Worm (Caenorhabditis elegans) whole organism, L4 larva: ENCODE data around the gene K10D2.8.

ENCODE experiments used
- F10B5.3 ChIP-seq: sonication (generic microtip); optimal IDR thresholded peaks from 2 replicates; lab custom pipeline; 2016; ENCODE audit warnings: mild to moderate bottlenecking, missing genetic modification characterization, missing compliant biosample characterization
- F44E2.7 ChIP-seq: fragments of 200-800 bp; sonication (Bioruptor generic); IDR thresholded peaks from 2 replicates; pipeline ENCODE4 v2.1.2; 2022; ENCODE audit warnings: missing genetic modification characterization, missing compliant biosample characterization
- T20F7.1 ChIP-seq: fragments of 200-800 bp; sonication (Bioruptor generic); optimal IDR thresholded peaks from 2 replicates; lab custom pipeline; 2018; ENCODE audit warnings: mild to moderate bottlenecking, missing genetic modification characterization, missing compliant biosample characterization
- ZK337.2 ChIP-seq: fragments of 200-800 bp; sonication (Bioruptor generic); IDR thresholded peaks from 2 replicates; pipeline ENCODE4 v1.3.6; 2022; ENCODE audit warnings: missing genetic modification reagents, missing genetic modification characterization, missing compliant biosample characterization
- ZK546.5 ChIP-seq, 2 experiments: sonication (generic microtip); optimal IDR thresholded peaks; 2 replicates each; lab custom pipeline; 2017; ENCODE audit warnings: missing biosample characterization in 2 of 2, missing genetic modification characterization in 2 of 2
- aha-1 ChIP-seq: fragments of 150-350 bp; peaks from one replicate; lab custom pipeline; 2014; ENCODE audit warnings: missing biosample characterization, missing genetic modification characterization
- aly-2 ChIP-seq: sonication (generic microtip); optimal IDR thresholded peaks from 2 replicates; lab custom pipeline; 2018; ENCODE audit warnings: missing biosample characterization, missing genetic modification characterization
- attf-4 ChIP-seq: sonication (generic microtip); optimal IDR thresholded peaks from 3 replicates; lab custom pipeline; 2017; ENCODE audit warnings: missing biosample characterization, missing genetic modification characterization
- ceh-32 ChIP-seq: sonication (generic microtip); optimal IDR thresholded peaks from 2 replicates; lab custom pipeline; 2016; ENCODE audit warnings: mild to moderate bottlenecking, missing genetic modification characterization, missing compliant biosample characterization; ENCODE audit not compliant: poor library complexity
- ceh-44 ChIP-seq: fragments of 200-800 bp; sonication (Bioruptor generic); IDR thresholded peaks from 2 replicates; pipeline ENCODE4 v1.3.6; 2022; ENCODE audit warnings: missing genetic modification reagents, missing genetic modification characterization, missing compliant biosample characterization
- ceh-82 ChIP-seq: sonication (generic microtip); optimal IDR thresholded peaks from 2 replicates; lab custom pipeline; 2017; ENCODE audit warnings: missing biosample characterization, missing genetic modification characterization
- daf-16 ChIP-seq, 3 experiments: sonication (generic microtip); optimal IDR thresholded peaks; 2 replicates each; lab custom pipeline; 2016 to 2017; ENCODE audit warnings: missing genetic modification characterization in 3 of 3, missing genetic modification reagents in 3 of 3, mild to moderate bottlenecking in 2 of 3, missing compliant biosample characterization in 2 of 3, missing biosample characterization in 1 of 3, moderate library complexity in 1 of 3
- daf-19 ChIP-seq: fragments of 200-800 bp; sonication (Bioruptor generic); conservative IDR thresholded peaks from 2 replicates; pipeline ENCODE4 v1.3.6; 2022; ENCODE audit warnings: missing genetic modification characterization, missing compliant biosample characterization
- dmd-6 ChIP-seq: fragments of 200-800 bp; sonication (Bioruptor generic); IDR thresholded peaks from 2 replicates; pipeline ENCODE4 v1.3.6; 2022; ENCODE audit warnings: missing genetic modification reagents, missing genetic modification characterization, missing compliant biosample characterization
- duxl-1 ChIP-seq: sonication (generic microtip); optimal IDR thresholded peaks from 2 replicates; lab custom pipeline; 2016; ENCODE audit warnings: mild to moderate bottlenecking, missing genetic modification characterization, moderate library complexity, missing compliant biosample characterization; ENCODE audit not compliant: poor library complexity
- egl-43 ChIP-seq: fragments of 200-800 bp; sonication (Bioruptor generic); IDR thresholded peaks from 2 replicates; pipeline ENCODE4 v1.3.6; 2022; ENCODE audit warnings: missing genetic modification reagents, missing genetic modification characterization, missing compliant biosample characterization
- hlh-11 ChIP-seq: fragments of 200-800 bp; sonication (Bioruptor generic); optimal IDR thresholded peaks from 2 replicates; lab custom pipeline; 2018; ENCODE audit warnings: mild to moderate bottlenecking, missing genetic modification characterization, missing compliant biosample characterization
- hlh-30 ChIP-seq: sonication (generic microtip); optimal IDR thresholded peaks from 2 replicates; lab custom pipeline; 2017; ENCODE audit warnings: antibody characterized with exemption, mild to moderate bottlenecking, missing genetic modification characterization, missing compliant biosample characterization; ENCODE audit not compliant: insufficient read depth
- lin-15B ChIP-seq: fragments of 150-350 bp; sonication (generic microtip); optimal IDR thresholded peaks from 3 replicates; lab custom pipeline; 2014; ENCODE audit warnings: missing biosample characterization, missing genetic modification characterization
- lin-38 ChIP-seq: fragments of 200-800 bp; sonication (Bioruptor generic); IDR thresholded peaks from 2 replicates; pipeline ENCODE4 v1.3.6; 2022; ENCODE audit warnings: missing genetic modification reagents, missing genetic modification characterization, missing compliant biosample characterization
- lsy-2 ChIP-seq, 2 experiments: fragments of 150-350 bp in 1 of 2; sonication (generic microtip) in 1 of 2; optimal IDR thresholded peaks; 2 replicates each; lab custom pipeline; 2014 to 2017; ENCODE audit warnings: missing biosample characterization in 2 of 2, missing genetic modification characterization in 2 of 2
- madf-5 ChIP-seq, 2 experiments: fragments of 200-800 bp; sonication (Bioruptor generic); IDR thresholded peaks; 2 replicates each; pipeline ENCODE4 v1.3.6; 2022; ENCODE audit warnings: missing compliant biosample characterization in 2 of 2, missing genetic modification characterization in 2 of 2
- mdt-29 ChIP-seq: fragments of 200-800 bp; sonication (Bioruptor generic); IDR thresholded peaks from 2 replicates; pipeline ENCODE4 v1.3.6; 2022; ENCODE audit warnings: missing genetic modification reagents, missing genetic modification characterization, missing compliant biosample characterization
- mep-1 ChIP-seq: fragments of 150-350 bp; sonication (generic microtip); optimal IDR thresholded peaks from 3 replicates; lab custom pipeline; 2014; ENCODE audit warnings: missing biosample characterization, missing genetic modification characterization
- mes-2 ChIP-seq: sonication (generic microtip); optimal IDR thresholded peaks from 2 replicates; lab custom pipeline; 2016; ENCODE audit warnings: missing genotype, mild to moderate bottlenecking, missing genetic modification characterization, missing compliant biosample characterization; ENCODE audit not compliant: poor library complexity, severe bottlenecking
- mxl-2 ChIP-seq: fragments of 200-800 bp; sonication (Bioruptor generic); conservative IDR thresholded peaks from 2 replicates; pipeline ENCODE4 v1.3.6; 2022; ENCODE audit warnings: missing genetic modification reagents, missing genetic modification characterization, missing compliant biosample characterization
- mxl-3 ChIP-seq: fragments of 200-800 bp; sonication (Bioruptor generic); optimal IDR thresholded peaks from 2 replicates; lab custom pipeline; 2018; ENCODE audit warnings: mild to moderate bottlenecking, missing genetic modification characterization, missing compliant biosample characterization
- nhr-11 ChIP-seq: fragments of 150-350 bp; optimal IDR thresholded peaks from 2 replicates; lab custom pipeline; 2014; ENCODE audit warnings: missing biosample characterization, missing genetic modification characterization
- nhr-237 ChIP-seq: sonication (generic microtip); optimal IDR thresholded peaks from 2 replicates; lab custom pipeline; 2017; ENCODE audit warnings: missing biosample characterization, missing genetic modification characterization
- nhr-25 ChIP-seq: sonication (generic microtip); optimal IDR thresholded peaks from 2 replicates; lab custom pipeline; 2017; ENCODE audit warnings: missing genetic modification characterization, mild to moderate bottlenecking, missing compliant biosample characterization, antibody characterized with exemption, moderate library complexity, borderline replicate concordance; ENCODE audit not compliant: insufficient read depth
- nhr-28 ChIP-seq: fragments of 150-350 bp; optimal IDR thresholded peaks from 2 replicates; lab custom pipeline; 2014; ENCODE audit warnings: missing biosample characterization, missing genetic modification characterization
- nhr-48 ChIP-seq: sonication (generic microtip); optimal IDR thresholded peaks from 2 replicates; lab custom pipeline; 2016; ENCODE audit warnings: mild to moderate bottlenecking, missing genetic modification characterization, missing compliant biosample characterization
- nhr-77 ChIP-seq: fragments of 150-350 bp; optimal IDR thresholded peaks from 2 replicates; lab custom pipeline; 2014; ENCODE audit warnings: missing biosample characterization, missing genetic modification characterization
- pqm-1 ChIP-seq: sonication (generic microtip); optimal IDR thresholded peaks from 2 replicates; lab custom pipeline; 2017; ENCODE audit warnings: missing biosample characterization, missing genetic modification characterization
- set-16 ChIP-seq: fragments of 200-800 bp; sonication (Bioruptor generic); IDR thresholded peaks from 2 replicates; pipeline ENCODE4 v1.3.6; 2022; ENCODE audit warnings: missing genetic modification reagents, missing genetic modification characterization, missing compliant biosample characterization
- snpc-1.2 ChIP-seq: fragments of 200-800 bp; sonication (Bioruptor generic); IDR thresholded peaks from 2 replicates; pipeline ENCODE4 v1.3.6; 2022; ENCODE audit warnings: missing genetic modification reagents, missing genetic modification characterization, missing compliant biosample characterization
- spr-3 ChIP-seq: fragments of 200-800 bp; sonication (Bioruptor generic); optimal IDR thresholded peaks from 2 replicates; lab custom pipeline; 2018; ENCODE audit warnings: mild to moderate bottlenecking, missing genetic modification characterization, missing compliant biosample characterization
- unc-39 ChIP-seq: sonication (generic microtip); optimal IDR thresholded peaks from 2 replicates; lab custom pipeline; 2017; ENCODE audit warnings: missing biosample characterization, missing genetic modification characterization
- unc-62 ChIP-seq, 3 experiments: fragments of 150-350 bp in 1 of 3; sonication (generic microtip); optimal IDR thresholded peaks in 2 of 3; peaks in 1 of 3; 1 replicate in 1 of 3; 2 replicates in 2 of 3; lab custom pipeline; 2014 to 2017; ENCODE audit warnings: missing biosample characterization in 3 of 3, missing genetic modification characterization in 3 of 3, missing genetic modification reagents in 3 of 3, missing genotype in 1 of 3
- vab-7 ChIP-seq: fragments of 200-800 bp; sonication (Bioruptor generic); IDR thresholded peaks from 2 replicates; pipeline ENCODE4 v1.3.6; 2022; ENCODE audit warnings: missing genetic modification reagents, missing genetic modification characterization, missing compliant biosample characterization
- zfp-2 ChIP-seq: sonication (generic microtip); optimal IDR thresholded peaks from 2 replicates; lab custom pipeline; 2016; ENCODE audit warnings: mild to moderate bottlenecking, missing genetic modification characterization, missing compliant biosample characterization
- ztf-11 ChIP-seq: fragments of 150-350 bp; optimal IDR thresholded peaks from 2 replicates; lab custom pipeline; 2014; ENCODE audit warnings: missing biosample characterization, missing genetic modification characterization
- ztf-7 ChIP-seq: fragments of 150-350 bp; optimal IDR thresholded peaks from 2 replicates; lab custom pipeline; 2014; ENCODE audit warnings: missing biosample characterization, missing genetic modification characterization

Gene K10D2.8

DNA sequence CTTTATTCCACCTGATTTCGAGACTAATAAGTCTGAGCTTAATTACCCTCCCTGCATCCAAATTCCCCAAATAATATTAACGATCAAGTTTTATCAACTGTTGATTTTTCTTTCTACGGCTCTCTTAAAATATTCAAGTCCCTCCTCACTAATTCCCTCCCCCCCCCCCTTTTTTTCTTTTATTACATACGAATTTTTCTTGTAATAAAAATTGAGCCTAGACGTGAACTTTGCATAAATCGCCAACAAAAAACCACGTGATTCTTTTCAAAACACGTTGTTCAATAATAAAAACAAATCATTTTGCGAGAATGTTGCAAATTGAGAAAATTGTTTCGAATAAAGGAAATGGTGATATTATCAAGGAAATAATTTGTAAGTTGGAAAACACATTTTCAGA is at the start of gene K10D2.8:
Gene K10D2.8 (plus strand): TSS at position 301 of the 400 bp plus-strand sequence.
- TF ChIP-seq nhr-11 (tag; lab: Kevin White, UChicago) = no peak
- no peak for TF ChIP-seq aha-1 (tag; lab: Kevin White, UChicago)
- no peak for TF ChIP-seq ZK337.2 (GFP tag; lab: Robert Waterston, UW)
- TF ChIP-seq daf-19 (GFP tag; lab: Robert Waterston, UW) = no peak
- no peak for TF ChIP-seq ceh-44 (GFP tag; lab: Robert Waterston, UW)
- TF ChIP-seq madf-5 (GFP tag; IDR thresholded peaks at IDR 0.05; lab: Robert Waterston, UW) = no peak
- no peak for TF ChIP-seq ZK546.5 (tag; optimal IDR thresholded peaks at IDR 0.05; lab: Kevin White, UChicago)
- no peak for TF ChIP-seq unc-39 (tag; lab: Kevin White, UChicago)
- TF ChIP-seq mep-1 = no peak
- no peak for TF ChIP-seq egl-43
- no peak for TF ChIP-seq mxl-2 (GFP tag; lab: Robert Waterston, UW)
- TF ChIP-seq ztf-11 (tag; lab: Kevin White, UChicago) = no peak
- TF ChIP-seq ceh-32 (tag; lab: Kevin White, UChicago) = no peak
- no peak for TF ChIP-seq F10B5.3 (tag; lab: Kevin White, UChicago)
- no peak for TF ChIP-seq nhr-25 (tag; lab: Kevin White, UChicago)
- TF ChIP-seq lin-38 = no peak
- no peak for TF ChIP-seq attf-4 (tag; lab: Kevin White, UChicago)
- TF ChIP-seq vab-7 = no peak
- TF ChIP-seq F44E2.7 (GFP tag; lab: Robert Waterston, UW) = no peak
- TF ChIP-seq ztf-7 (tag; lab: Kevin White, UChicago) = no peak

DNA sequence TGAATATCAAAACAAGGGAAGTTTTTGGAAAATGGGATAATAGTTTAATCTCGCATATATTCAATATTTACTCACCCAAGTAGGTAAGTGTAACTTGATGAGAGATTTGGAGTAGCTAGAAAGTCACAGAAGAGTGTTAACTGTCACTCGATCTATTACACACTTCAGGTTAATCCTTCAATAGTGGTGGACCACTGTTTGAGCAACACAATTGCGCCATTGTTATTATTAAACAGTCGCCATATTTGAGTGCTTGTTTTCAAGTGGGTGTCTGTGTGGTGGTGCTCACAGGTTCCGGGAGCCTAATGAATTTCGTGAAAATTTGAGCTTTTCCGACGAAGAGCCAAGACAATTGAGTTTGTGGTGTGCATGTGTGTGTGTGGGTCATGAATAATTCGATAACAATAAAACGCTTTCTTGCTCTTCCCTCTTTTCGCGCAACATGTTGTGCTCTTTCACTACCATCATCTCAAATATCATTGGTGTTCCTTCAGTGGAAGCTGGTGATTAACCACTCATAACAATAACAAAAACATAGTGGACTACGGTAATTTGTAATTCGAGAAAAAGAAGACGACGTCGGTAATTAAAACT is 49.5 kb upstream of the K10D2.8 start:
- TF ChIP-seq duxl-1 (no peak), zfp-2 (tag; lab: Kevin White, UChicago) (no peak), aha-1 (tag; lab: Kevin White, UChicago) (peak; percentile 16), T20F7.1 (GFP tag; lab: Kevin White, UChicago) (no peak), mxl-2 (GFP tag; lab: Robert Waterston, UW) (no peak), snpc-1.2 (GFP tag; lab: Robert Waterston, UW) (no peak)

DNA sequence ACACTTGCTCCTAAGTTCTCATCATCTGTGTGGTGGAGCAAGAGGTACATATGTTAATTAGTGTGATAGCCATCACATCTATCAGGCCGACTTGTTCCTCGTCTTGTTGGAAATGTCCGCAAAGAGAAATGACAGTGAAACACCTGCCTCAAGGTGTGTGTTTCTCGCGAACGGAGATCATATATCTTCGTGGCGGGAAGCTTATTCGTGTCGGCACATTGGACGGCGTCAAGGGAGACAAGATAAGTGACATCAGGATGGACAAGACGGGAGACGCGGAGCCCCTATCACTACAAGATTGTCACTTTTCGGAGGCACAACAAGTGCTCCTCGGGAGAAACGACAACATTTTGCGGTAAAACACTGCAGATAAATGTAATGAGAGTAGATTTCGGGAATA is 48.8 kb upstream of the K10D2.8 start:
- no peak for TF ChIP-seq set-16 (GFP tag; lab: Robert Waterston, UW)
- TF ChIP-seq mdt-29 (GFP tag; lab: Robert Waterston, UW) = no peak
- no peak for TF ChIP-seq lsy-2 (tag; optimal IDR thresholded peaks at IDR 0.05; lab: Kevin White, UChicago)
- no peak for TF ChIP-seq nhr-237 (tag; lab: Kevin White, UChicago)
- no peak for TF ChIP-seq aly-2 (tag; lab: Kevin White, UChicago)
- no peak for TF ChIP-seq ceh-44 (GFP tag; lab: Robert Waterston, UW)

DNA sequence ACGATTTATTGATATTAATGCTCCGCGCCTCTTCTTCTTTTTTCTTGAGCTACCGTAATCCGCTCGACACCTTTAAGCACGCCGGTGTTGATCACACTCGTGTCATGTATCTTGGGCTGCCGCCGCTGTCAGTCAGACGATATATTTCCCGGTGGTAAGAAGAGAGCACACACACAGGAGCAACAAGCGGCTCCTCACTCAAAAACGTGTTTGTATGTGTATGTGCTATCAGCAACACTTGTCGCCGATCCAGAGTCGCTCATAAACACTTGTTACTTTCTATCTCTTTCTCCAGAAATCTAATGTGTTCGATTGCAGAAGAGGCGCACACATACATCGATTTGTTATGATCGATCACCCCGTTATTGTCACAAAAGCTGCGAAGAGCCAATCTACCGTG is 48.0 kb upstream of the K10D2.8 start:
- TF ChIP-seq nhr-11 (tag; lab: Kevin White, UChicago) = no peak
- peak; percentile 89 for TF ChIP-seq aha-1 (tag; lab: Kevin White, UChicago)
- peak; percentile 34; the same call in 1 of the 2 replicates for TF ChIP-seq dmd-6 (GFP tag; lab: Robert Waterston, UW)
- TF ChIP-seq nhr-48 = no peak
- no peak for TF ChIP-seq unc-39 (tag; lab: Kevin White, UChicago)
- peak in 1 of 2 experiments; percentile 80 for TF ChIP-seq daf-16 (GFP tag; optimal IDR thresholded peaks at IDR 0.05; lab: Kevin White, UChicago)
- peak; percentile 70 for TF ChIP-seq daf-16 (tag; optimal IDR thresholded peaks at IDR 0.05; lab: Kevin White, UChicago)
- no peak for TF ChIP-seq lin-15B (tag; lab: Kevin White, UChicago)
- peak; percentile 15 for TF ChIP-seq mes-2 (tag; lab: Kevin White, UChicago)
- TF ChIP-seq hlh-30 (tag; lab: Kevin White, UChicago) = peak; percentile 25
- peak in 1 of 2 experiments; percentile 52 for TF ChIP-seq lsy-2 (tag; optimal IDR thresholded peaks at IDR 0.05; lab: Kevin White, UChicago)
- peak; percentile 58 for TF ChIP-seq mxl-3
- TF ChIP-seq spr-3 = no peak
- no peak for TF ChIP-seq ceh-82 (tag; lab: Kevin White, UChicago)
- TF ChIP-seq hlh-11 (tag; lab: Kevin White, UChicago) = peak; percentile 65
- TF ChIP-seq unc-62 (GFP tag; optimal IDR thresholded peaks at IDR 0.05 in 1 of 2; lab: Kevin White, UChicago) = peak in 1 of 2 experiments; percentile 5
- no peak for TF ChIP-seq unc-62 (tag; optimal IDR thresholded peaks at IDR 0.05; lab: Kevin White, UChicago)
- TF ChIP-seq nhr-28 (tag; lab: Kevin White, UChicago) = peak; percentile 30
- TF ChIP-seq pqm-1 = no peak
- no peak for TF ChIP-seq nhr-77 (tag; lab: Kevin White, UChicago)
